Fruit fly (Drosophila melanogaster) whole organism, embryonic: ENCODE measurements around the gene Gmap.
A peak's percentile ranks its signal among the peaks of the same experiment; 100 is the strongest.

Experiments
- Abd-B ChIP-seq: fragments of 200-800 bp; sonication (Bioruptor generic); optimal IDR thresholded peaks from 2 replicates; lab custom pipeline; 2018; ENCODE audit warnings: missing biosample characterization, mild to moderate bottlenecking, missing genetic modification characterization, moderate library complexity
- Antp ChIP-seq: fragments of 200-800 bp; sonication (Bioruptor generic); optimal IDR thresholded peaks from 3 replicates; lab custom pipeline; 2016; ENCODE audit warnings: missing biosample characterization, missing genetic modification characterization
- B-H1 ChIP-seq: fragments of 200-800 bp; sonication (Bioruptor generic); IDR thresholded peaks from 3 replicates; pipeline ENCODE4 v1.3.6; 2022; ENCODE audit warnings: missing biosample characterization, missing genetic modification characterization
- Blimp-1 ChIP-seq: fragments of 200-800 bp; sonication (Bioruptor generic); optimal IDR thresholded peaks from 3 replicates; lab custom pipeline; 2018; ENCODE audit warnings: missing biosample characterization, missing genetic modification characterization, mild to moderate bottlenecking, moderate library complexity, missing genetic modification reagents
- CG10209 ChIP-seq: fragments of 200-800 bp; sonication (Bioruptor generic); optimal IDR thresholded peaks from 3 replicates; lab custom pipeline; 2017; ENCODE audit warnings: missing biosample characterization, mild to moderate bottlenecking, missing genetic modification characterization, missing genetic modification reagents
- CG1024 ChIP-seq: fragments of 200-800 bp; sonication (Bioruptor generic); IDR thresholded peaks from 2 replicates; pipeline ENCODE4 v1.3.6; 2022; ENCODE audit warnings: missing biosample characterization, missing genetic modification characterization
- CG10462 ChIP-seq: fragments of 200-800 bp; sonication (Bioruptor generic); optimal IDR thresholded peaks from 2 replicates; lab custom pipeline; 2016; ENCODE audit warnings: missing biosample characterization, missing genetic modification characterization
- CG11085 ChIP-seq: fragments of 200-800 bp; sonication (Bioruptor generic); IDR thresholded peaks from 2 replicates; pipeline ENCODE4 v1.3.6; 2022; ENCODE audit warnings: missing biosample characterization, missing genetic modification characterization
- CG11723 ChIP-seq: fragments of 200-800 bp; sonication (Bioruptor generic); optimal IDR thresholded peaks from 2 replicates; lab custom pipeline; 2017; ENCODE audit warnings: missing biosample characterization, mild to moderate bottlenecking, missing genetic modification characterization
- CG12391 ChIP-seq: fragments of 200-800 bp; sonication (Bioruptor generic); optimal IDR thresholded peaks from 3 replicates; lab custom pipeline; 2018; ENCODE audit warnings: missing biosample characterization, mild to moderate bottlenecking, missing genetic modification characterization, moderate library complexity
- CG14667 ChIP-seq: fragments of 200-800 bp; sonication (Bioruptor generic); IDR thresholded peaks from 2 replicates; pipeline ENCODE4 v1.3.6; 2022; ENCODE audit warnings: missing biosample characterization, missing genetic modification characterization
- CG1603 ChIP-seq: fragments of 200-800 bp; sonication (Bioruptor generic); optimal IDR thresholded peaks from 2 replicates; lab custom pipeline; 2019; ENCODE audit warnings: missing biosample characterization, mild to moderate bottlenecking, missing genetic modification characterization, moderate library complexity
- CG16863 ChIP-seq: fragments of 200-800 bp; sonication (Bioruptor generic); optimal IDR thresholded peaks from 3 replicates; lab custom pipeline; 2016; ENCODE audit warnings: missing biosample characterization, missing genetic modification characterization
- CG17186 ChIP-seq: fragments of 200-800 bp; sonication (Bioruptor generic); optimal IDR thresholded peaks from 3 replicates; lab custom pipeline; 2017; ENCODE audit warnings: missing biosample characterization, missing genetic modification reagents, missing genetic modification characterization
- CG18764 ChIP-seq: fragments of 200-800 bp; sonication (Bioruptor generic); optimal IDR thresholded peaks from 3 replicates; lab custom pipeline; 2016; ENCODE audit warnings: missing biosample characterization, missing genetic modification characterization
- CG2120 ChIP-seq: fragments of 200-800 bp; sonication (Bioruptor generic); optimal IDR thresholded peaks from 3 replicates; lab custom pipeline; 2016; ENCODE audit warnings: missing biosample characterization, missing genetic modification characterization
- CG31365 ChIP-seq: fragments of 200-800 bp; sonication (Bioruptor generic); optimal IDR thresholded peaks from 2 replicates; lab custom pipeline; 2018; ENCODE audit warnings: missing biosample characterization, mild to moderate bottlenecking, missing genetic modification characterization
- CG33557 ChIP-seq: fragments of 200-800 bp; sonication (Bioruptor generic); optimal IDR thresholded peaks from 2 replicates; lab custom pipeline; 2019; ENCODE audit warnings: missing biosample characterization, mild to moderate bottlenecking, missing genetic modification characterization, moderate library complexity
- CG5180 ChIP-seq: fragments of 200-800 bp; sonication (Bioruptor generic); optimal IDR thresholded peaks from 3 replicates; lab custom pipeline; 2017; ENCODE audit warnings: missing biosample characterization, missing genetic modification characterization, mild to moderate bottlenecking, moderate library complexity, missing genetic modification reagents
- CG7556 ChIP-seq: fragments of 200-800 bp; sonication (Bioruptor generic); optimal IDR thresholded peaks from 2 replicates; lab custom pipeline; 2017; ENCODE audit warnings: missing biosample characterization, mild to moderate bottlenecking, missing genetic modification characterization
- CG7786 ChIP-seq: fragments of 200-800 bp; sonication (Bioruptor generic); optimal IDR thresholded peaks from 2 replicates; lab custom pipeline; 2016; ENCODE audit warnings: missing biosample characterization, missing genetic modification characterization
- CG8290 ChIP-seq, 3 experiments: fragments of 200-800 bp; sonication (Bioruptor generic); optimal IDR thresholded peaks; 2 replicates each; lab custom pipeline; 2016 to 2019; ENCODE audit warnings: missing biosample characterization in 3 of 3, missing genetic modification characterization in 3 of 3, mild to moderate bottlenecking in 2 of 3, moderate library complexity in 1 of 3
- D19A ChIP-seq: fragments of 200-800 bp; optimal IDR thresholded peaks from 3 replicates; lab custom pipeline; 2019; ENCODE audit warnings: missing biosample characterization, mild to moderate bottlenecking, missing genetic modification characterization, moderate library complexity
- Hmx ChIP-seq: fragments of 200-800 bp; sonication (Bioruptor generic); optimal IDR thresholded peaks from 2 replicates; lab custom pipeline; 2016; ENCODE audit warnings: missing biosample characterization, missing genetic modification characterization
- Hr3 ChIP-seq: fragments of 200-800 bp; sonication (Bioruptor generic); optimal IDR thresholded peaks from 3 replicates; lab custom pipeline; 2016; ENCODE audit warnings: missing biosample characterization, missing genetic modification characterization
- Med ChIP-seq: fragments of 200-800 bp; sonication (Bioruptor generic); peaks from one replicate; lab custom pipeline; 2016; ENCODE audit warnings: missing biosample characterization, missing genetic modification characterization, mild to moderate bottlenecking, inconsistent platforms, moderate library complexity
- NC2β ChIP-seq: fragments of 200-800 bp; sonication (Bioruptor generic); optimal IDR thresholded peaks from 2 replicates; lab custom pipeline; 2016; ENCODE audit warnings: missing biosample characterization, missing genetic modification characterization
- NFAT ChIP-seq: fragments of 200-800 bp; sonication (Bioruptor generic); IDR thresholded peaks from 2 replicates; pipeline ENCODE4 v1.3.6; 2022; ENCODE audit warnings: missing biosample characterization, missing genetic modification characterization
- PHDP ChIP-seq: fragments of 200-800 bp; sonication (Bioruptor generic); optimal IDR thresholded peaks from 3 replicates; lab custom pipeline; 2018; ENCODE audit warnings: missing biosample characterization, mild to moderate bottlenecking, missing genetic modification characterization, moderate library complexity
- Rfx ChIP-seq: fragments of 200-800 bp; sonication (Bioruptor generic); IDR thresholded peaks from 2 replicates; pipeline ENCODE4 v1.3.6; 2022; ENCODE audit warnings: missing biosample characterization, missing genetic modification characterization
- Ssrp ChIP-seq: fragments of 200-800 bp; sonication (Bioruptor generic); optimal IDR thresholded peaks from 2 replicates; lab custom pipeline; 2018; ENCODE audit warnings: missing biosample characterization, mild to moderate bottlenecking, missing genetic modification characterization, moderate library complexity
- Stat92E ChIP-seq, 3 experiments: fragments of >200 bp in 2 of 3; fragments of 200-800 bp in 1 of 3; sonication (Bioruptor generic) in 1 of 3; optimal IDR thresholded peaks; 2 replicates each; lab custom pipeline; 2017 to 2019; ENCODE audit warnings: missing biosample characterization in 3 of 3, missing genetic modification characterization in 3 of 3, mild to moderate bottlenecking in 1 of 3, moderate library complexity in 1 of 3
- Tbp ChIP-seq: fragments of >200 bp; optimal IDR thresholded peaks from 2 replicates; lab custom pipeline; 2018; ENCODE audit warnings: missing biosample characterization, missing genetic modification characterization
- Xbp1 ChIP-seq: fragments of 200-800 bp; sonication (Bioruptor generic); optimal IDR thresholded peaks from 3 replicates; lab custom pipeline; 2016; ENCODE audit warnings: missing biosample characterization, mild to moderate bottlenecking, missing genetic modification characterization
- bcd ChIP-seq: fragments of 200-800 bp; sonication (Bioruptor generic); optimal IDR thresholded peaks from 2 replicates; lab custom pipeline; 2017; ENCODE audit warnings: missing biosample characterization, mild to moderate bottlenecking, missing genetic modification characterization
- bsh ChIP-seq, 2 experiments: fragments of 200-800 bp; sonication (Bioruptor generic); optimal IDR thresholded peaks; 2 replicates each; lab custom pipeline; 2017 to 2018; ENCODE audit warnings: mild to moderate bottlenecking in 2 of 2, missing biosample characterization in 2 of 2, missing genetic modification characterization in 2 of 2, moderate library complexity in 1 of 2
- chm ChIP-seq: fragments of 200-800 bp; sonication (Bioruptor generic); IDR thresholded peaks from 2 replicates; pipeline ENCODE4 v1.3.6; 2022; ENCODE audit warnings: missing biosample characterization, missing genetic modification characterization
- fd64A ChIP-seq: fragments of 200-800 bp; sonication (Bioruptor generic); optimal IDR thresholded peaks from 3 replicates; lab custom pipeline; 2018; ENCODE audit warnings: missing biosample characterization, mild to moderate bottlenecking, missing genetic modification characterization
- ftz-f1 ChIP-seq: fragments of 200-800 bp; sonication (Bioruptor generic); optimal IDR thresholded peaks from 2 replicates; lab custom pipeline; 2016; ENCODE audit warnings: missing biosample characterization, missing genetic modification characterization
- fu2 ChIP-seq: fragments of 200-800 bp; sonication (Bioruptor generic); optimal IDR thresholded peaks from 2 replicates; lab custom pipeline; 2016; ENCODE audit warnings: missing biosample characterization, missing genetic modification characterization
- gfzf ChIP-seq: fragments of 200-800 bp; sonication (Bioruptor generic); optimal IDR thresholded peaks from 2 replicates; lab custom pipeline; 2016; ENCODE audit warnings: missing biosample characterization, mild to moderate bottlenecking, missing genetic modification characterization, moderate library complexity
- ind ChIP-seq: fragments of 200-800 bp; sonication (Bioruptor generic); optimal IDR thresholded peaks from 3 replicates; lab custom pipeline; 2016; ENCODE audit warnings: missing biosample characterization, missing genetic modification characterization
- inv ChIP-seq: fragments of 200-800 bp; sonication (Bioruptor generic); IDR thresholded peaks from 2 replicates; pipeline ENCODE4 v1.3.6; 2022; ENCODE audit warnings: missing biosample characterization, missing genetic modification characterization; ENCODE audit not compliant: partially characterized antibody
- lilli ChIP-seq: fragments of 200-800 bp; sonication (Bioruptor generic); optimal IDR thresholded peaks from 3 replicates; lab custom pipeline; 2016; ENCODE audit warnings: missing biosample characterization, missing genetic modification characterization
- mam ChIP-seq: fragments of 200-800 bp; sonication (Bioruptor generic); optimal IDR thresholded peaks from 3 replicates; lab custom pipeline; 2016; ENCODE audit warnings: missing biosample characterization, missing genetic modification characterization
- pho ChIP-seq: fragments of 200-800 bp; sonication (Bioruptor generic); optimal IDR thresholded peaks from 2 replicates; lab custom pipeline; 2016; ENCODE audit warnings: missing biosample characterization, missing genetic modification characterization
- sisA ChIP-seq: fragments of 200-800 bp; sonication (Bioruptor generic); IDR thresholded peaks from 2 replicates; pipeline ENCODE4 v1.3.6; 2022; ENCODE audit warnings: missing biosample characterization, missing genetic modification characterization
- tna ChIP-seq: fragments of 200-800 bp; sonication (Bioruptor generic); IDR thresholded peaks from 2 replicates; pipeline ENCODE4 v1.3.6; 2022; ENCODE audit warnings: missing biosample characterization, missing genetic modification characterization; ENCODE audit not compliant: partially characterized antibody
- ttk ChIP-seq: fragments of 200-800 bp; sonication (Bioruptor generic); IDR thresholded peaks from 2 replicates; pipeline ENCODE4 v2.1.2; 2022; ENCODE audit warnings: missing biosample characterization, missing genetic modification characterization
- z ChIP-seq: fragments of 200-800 bp; sonication (Bioruptor generic); IDR thresholded peaks from 3 replicates; pipeline ENCODE4 v1.3.6; 2022; ENCODE audit warnings: missing biosample characterization, missing genetic modification characterization

Gmap gene

DNA sequence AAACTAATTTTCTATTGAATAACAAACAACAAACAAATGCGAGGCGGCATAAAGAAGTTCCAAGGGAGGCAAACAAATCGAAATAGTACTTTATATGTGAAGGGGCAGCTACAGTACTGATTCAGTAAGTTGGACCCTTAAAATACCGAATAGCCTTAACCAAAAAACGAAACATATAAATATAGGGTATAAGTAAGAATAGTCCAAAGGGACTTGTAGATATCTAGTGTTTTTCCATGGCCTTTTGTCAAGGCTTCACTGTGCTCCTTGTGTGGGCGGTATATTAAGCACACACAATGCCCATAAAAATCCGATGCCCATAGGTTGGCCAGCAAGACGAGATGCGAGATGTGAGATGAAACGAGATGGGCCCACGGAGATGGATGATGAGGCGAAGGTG lies 45.3 kb downstream of the Gmap start (continued):
- TF ChIP-seq CG16863 (GFP tag; lab: Kevin White, UChicago) (no peak), CG11085 (GFP tag; lab: Robert Waterston, UW) (0 out of 2 replicates have a peak, but pooled peaks have one; percentile 30), pho (GFP tag; lab: Kevin White, UChicago) (no peak), CG10209 (GFP tag; lab: Kevin White, UChicago) (no peak), NC2β (GFP tag; lab: Kevin White, UChicago) (no peak), CG1603 (tag; lab: Kevin White, UChicago) (peak; percentile 56), CG5180 (GFP tag; lab: Kevin White, UChicago) (no peak), CG11723 (GFP tag; lab: Kevin White, UChicago) (no peak), CG31365 (no peak), PHDP (peak; percentile 32), fu2 (no peak), ttk (GFP tag; lab: Robert Waterston, UW) (peak; percentile 59; the same call in 1 of the 2 replicates), Rfx (GFP tag; lab: Robert Waterston, UW) (peak; percentile 72), Med (GFP tag; lab: Kevin White, UChicago) (peak; percentile 80), fd64A (GFP tag; lab: Kevin White, UChicago) (no peak), Stat92E (GFP tag; optimal IDR thresholded peaks at IDR 0.05; lab: Kevin White, UChicago) (no peak), CG17186 (GFP tag; lab: Kevin White, UChicago) (no peak), CG7786 (peak; percentile 20), CG33557 (GFP tag; lab: Kevin White, UChicago) (no peak), CG10462 (GFP tag; lab: Kevin White, UChicago) (no peak), bsh (GFP tag; optimal IDR thresholded peaks at IDR 0.05; lab: Kevin White, UChicago) (peak in 1 of 2 experiments; percentile 54), CG14667 (GFP tag; lab: Robert Waterston, UW) (peak; percentile 10; the same call in 1 of the 2 replicates), mam (GFP tag; lab: Kevin White, UChicago) (peak; percentile 41), Blimp-1 (GFP tag; lab: Kevin White, UChicago) (peak; percentile 41), ind (GFP tag; lab: Kevin White, UChicago) (peak; percentile 54), Ssrp (peak; percentile 19), inv (GFP tag; lab: Robert Waterston, UW) (no peak), tna (GFP tag; lab: Robert Waterston, UW) (no peak), chm (no peak), sisA (GFP tag; lab: Robert Waterston, UW) (peak; percentile 59; the same call in 1 of the 2 replicates), lilli (GFP tag; lab: Kevin White, UChicago) (peak; percentile 43), CG2120 (GFP tag; lab: Kevin White, UChicago) (peak; percentile 44), Abd-B (GFP tag; lab: Kevin White, UChicago) (peak; percentile 9), gfzf (GFP tag; lab: Kevin White, UChicago) (no peak), bcd (GFP tag; lab: Kevin White, UChicago) (peak; percentile 17), ftz-f1 (GFP tag; lab: Kevin White, UChicago) (no peak), Tbp (GFP tag; lab: Kevin White, UChicago) (no peak), CG8290 (GFP tag; optimal IDR thresholded peaks at IDR 0.05; lab: Kevin White, UChicago) (no peak), CG8290 (tag; optimal IDR thresholded peaks at IDR 0.05; lab: Kevin White, UChicago) (peak in 1 of 2 experiments; percentile 40), CG18764 (no peak), B-H1 (GFP tag; lab: Robert Waterston, UW) (no peak), Xbp1 (GFP tag; lab: Kevin White, UChicago) (peak; percentile 41), CG12391 (peak; percentile 37), CG1024 (GFP tag; lab: Robert Waterston, UW) (peak; percentile 55), Hmx (GFP tag; lab: Kevin White, UChicago) (no peak), D19A (tag; lab: Kevin White, UChicago) (no peak), NFAT (GFP tag; lab: Robert Waterston, UW) (no peak), Hr3 (GFP tag; lab: Kevin White, UChicago) (no peak), Antp (peak; percentile 30), CG7556 (GFP tag; lab: Kevin White, UChicago) (peak; percentile 25), z (GFP tag; lab: Robert Waterston, UW) (no peak)
